Worm (Caenorhabditis elegans): ENCODE results near the gene ugt-29.

ugt-29 gene

DNA sequence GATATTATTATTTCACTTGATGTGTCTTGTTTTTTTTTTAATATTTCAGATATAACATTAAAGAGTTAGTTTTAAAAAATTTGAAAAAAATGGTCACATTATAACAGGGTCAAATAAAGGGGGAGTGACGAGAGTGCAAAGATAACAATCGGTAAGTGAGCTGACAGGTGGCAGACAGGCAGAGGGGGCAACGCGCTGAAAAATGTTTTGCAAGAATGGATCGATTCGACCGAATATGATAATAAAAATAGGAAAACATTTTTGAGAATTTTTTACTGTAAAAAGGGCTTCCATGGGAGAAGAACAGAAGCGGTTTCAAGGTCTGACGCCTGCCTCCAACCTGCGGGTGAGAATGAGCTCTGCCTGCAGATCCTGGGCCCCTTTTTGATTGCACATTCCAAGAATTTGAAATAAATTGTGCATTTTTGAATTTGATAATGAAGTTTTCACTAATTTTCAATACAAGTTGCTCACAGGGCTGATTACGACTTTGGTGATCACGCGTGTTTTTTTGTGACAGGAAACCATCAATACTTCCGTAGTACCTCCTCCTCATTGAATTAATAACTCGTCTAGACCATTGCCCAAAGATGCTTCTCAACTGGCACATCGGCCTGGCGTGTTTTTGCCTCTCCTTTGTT, at the start of gene ugt-29, which contains the start of gene srx-5:
Gene ugt-29, minus strand, starts transcription at position 101 of the 641 bp plus-strand sequence.
Gene srx-5, plus strand, starts transcription at position 591 of the 641 bp plus-strand sequence.
- no peak for TF ChIP-seq flh-1 (GFP tag; optimal IDR thresholded peaks at IDR 0.05)
- no peak for TF ChIP-seq mls-2 (tag; optimal IDR thresholded peaks at IDR 0.05)
- no peak for TF ChIP-seq mep-1 (tag; optimal IDR thresholded peaks at IDR 0.05)
- no peak for TF ChIP-seq sptf-1 (tag; optimal IDR thresholded peaks at IDR 0.05)
- TF ChIP-seq zip-8 (tag; optimal IDR thresholded peaks at IDR 0.05) = no peak

DNA sequence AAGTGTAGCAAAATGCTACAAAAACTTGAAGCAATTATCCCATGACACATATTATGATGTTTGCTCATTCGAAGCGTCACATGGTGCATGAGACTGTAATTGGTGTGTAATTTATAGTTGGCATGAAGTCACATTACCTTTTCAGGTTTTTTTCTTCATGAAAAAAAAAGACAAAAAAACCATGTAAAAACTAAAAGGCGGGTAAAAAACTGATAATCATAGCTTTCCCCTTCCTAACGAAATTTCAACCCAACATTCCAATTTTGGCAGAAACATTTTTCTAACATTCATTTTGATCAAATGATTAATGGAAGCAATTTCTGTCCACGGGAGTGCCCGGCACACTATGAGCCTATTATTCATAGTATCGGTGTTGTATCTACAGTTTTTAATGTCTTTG, 48.7 kb upstream of the ugt-29 start, which contains the start of gene sri-4:
Gene sri-4, plus strand, starts transcription at position 301 of the 400 bp plus-strand sequence.
- TF ChIP-seq hlh-1 (tag; optimal IDR thresholded peaks at IDR 0.05) (no peak), tbx-8 (GFP tag; optimal IDR thresholded peaks at IDR 0.05) (no peak), ceh-43 (GFP tag; optimal IDR thresholded peaks at IDR 0.05) (no peak)

DNA sequence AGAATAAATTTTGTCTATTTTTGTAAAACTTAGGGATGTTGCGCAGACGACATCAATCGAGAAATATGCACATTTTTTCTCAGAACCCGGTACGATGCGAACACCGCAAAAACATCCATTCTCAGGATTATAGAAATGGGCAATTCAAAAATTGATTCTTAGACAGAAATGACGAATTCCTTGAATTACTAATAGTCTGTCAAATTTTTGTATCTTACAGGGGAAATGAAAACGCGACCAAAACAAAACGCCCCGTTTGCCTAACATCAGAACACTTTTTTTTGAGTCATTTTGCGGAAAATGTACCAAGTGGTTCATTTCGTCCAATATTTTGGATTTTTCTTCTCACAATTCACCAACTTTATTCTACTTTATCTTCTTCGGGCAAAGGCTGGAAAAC, 44.0 kb upstream of the ugt-29 start, which contains the start of gene str-134:
Gene str-134, plus strand, starts transcription at position 301 of the 400 bp plus-strand sequence.
- no peak for TF ChIP-seq lin-32 (GFP tag; optimal IDR thresholded peaks at IDR 0.05)
- TF ChIP-seq ztf-11 (tag; optimal IDR thresholded peaks at IDR 0.05) = no peak
- no peak for TF ChIP-seq ces-1 (GFP tag; optimal IDR thresholded peaks at IDR 0.05)

DNA sequence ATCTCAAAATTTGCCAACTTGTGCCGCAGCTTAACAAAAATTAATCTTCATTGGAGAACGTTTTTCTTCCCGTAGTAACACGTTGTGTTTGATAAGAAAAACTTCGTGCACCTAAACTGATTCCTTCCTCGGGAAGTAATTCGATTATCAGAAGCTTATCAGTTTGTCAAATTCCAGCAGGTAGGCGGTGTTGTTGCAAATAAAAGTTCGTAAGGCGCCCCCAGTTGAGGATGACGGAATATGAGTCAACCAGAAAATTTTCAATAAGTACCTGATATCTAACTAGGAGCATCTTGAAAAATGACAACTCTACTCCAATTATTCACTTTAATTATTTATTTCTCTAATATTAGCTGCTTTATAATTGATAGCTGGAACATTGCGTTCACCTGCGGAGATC, 42.4 kb upstream of the ugt-29 start, which contains the start of gene C05E4.7:
Gene C05E4.7, plus strand, starts transcription at position 301 of the 400 bp plus-strand sequence.
- TF ChIP-seq mls-2 (tag; optimal IDR thresholded peaks at IDR 0.05) (no peak), mab-5 (tag; optimal IDR thresholded peaks at IDR 0.05) (no peak), hlh-1 (tag; optimal IDR thresholded peaks at IDR 0.05) (no peak), nhr-237 (tag; optimal IDR thresholded peaks at IDR 0.05) (no peak), lin-13 (tag; optimal IDR thresholded peaks at IDR 0.05) (no peak), elt-1 (tag; optimal IDR thresholded peaks at IDR 0.05; ENCODE audit: borderline replicate concordance, insufficient read depth) (no peak), nhr-76 (tag; optimal IDR thresholded peaks at IDR 0.05) (no peak), flh-1 (GFP tag; optimal IDR thresholded peaks at IDR 0.05) (no peak), nhr-12 (tag; optimal IDR thresholded peaks at IDR 0.05) (no peak), ces-1 (GFP tag; optimal IDR thresholded peaks at IDR 0.05) (no peak), drap-1 (GFP tag; optimal IDR thresholded peaks at IDR 0.05) (no peak), unc-120 (tag; optimal IDR thresholded peaks at IDR 0.05; ENCODE audit: poor library complexity, severe bottlenecking) (no peak), unc-39 (tag; optimal IDR thresholded peaks at IDR 0.05) (no peak)

DNA sequence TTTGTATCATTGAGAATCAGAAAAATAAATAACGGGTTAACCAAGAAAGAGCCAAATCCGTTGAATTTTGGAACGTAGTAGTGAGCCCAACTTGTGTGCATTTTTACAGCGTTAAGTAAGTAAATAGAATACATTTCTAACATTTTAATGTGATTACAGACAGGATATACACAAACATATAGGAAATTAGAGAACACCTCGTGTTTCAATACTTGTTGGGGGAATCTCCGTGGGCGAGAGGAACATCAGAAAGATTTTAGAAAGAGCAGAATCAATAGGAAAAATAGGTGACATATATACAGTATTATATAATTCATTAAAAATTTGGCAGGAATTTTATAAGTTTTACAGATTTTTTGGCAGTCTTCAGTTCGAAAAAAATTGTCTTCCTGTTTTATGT, 39.4 kb upstream of the ugt-29 start, which contains the start of gene srj-24:
Gene srj-24, minus strand, starts transcription at position 101 of the 400 bp plus-strand sequence.
- no peak for TF ChIP-seq ztf-11 (tag; optimal IDR thresholded peaks at IDR 0.05)

DNA sequence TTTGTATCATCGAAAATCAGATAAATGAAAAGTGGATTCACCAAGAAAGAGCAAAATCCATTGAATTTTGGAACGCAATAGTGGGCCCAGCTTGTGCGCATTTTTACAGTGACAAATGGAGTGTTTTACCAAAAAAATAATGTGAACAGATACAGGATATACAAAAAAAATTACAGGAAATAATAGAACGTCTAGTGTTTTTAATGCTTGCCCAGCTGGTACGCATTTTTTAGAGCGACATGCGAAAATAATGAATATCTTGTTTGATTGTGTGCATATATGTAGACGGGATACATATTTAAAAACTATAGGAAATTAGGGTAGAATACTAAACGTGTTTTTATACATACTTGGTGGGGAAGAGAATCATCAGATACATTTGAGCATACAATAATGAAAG, 36.8 kb upstream of the ugt-29 start, which contains the start of gene srj-25:
Gene srj-25, minus strand, starts transcription at position 101 of the 400 bp plus-strand sequence.
- no peak for TF ChIP-seq cnd-1 (tag; optimal IDR thresholded peaks at IDR 0.05)

DNA sequence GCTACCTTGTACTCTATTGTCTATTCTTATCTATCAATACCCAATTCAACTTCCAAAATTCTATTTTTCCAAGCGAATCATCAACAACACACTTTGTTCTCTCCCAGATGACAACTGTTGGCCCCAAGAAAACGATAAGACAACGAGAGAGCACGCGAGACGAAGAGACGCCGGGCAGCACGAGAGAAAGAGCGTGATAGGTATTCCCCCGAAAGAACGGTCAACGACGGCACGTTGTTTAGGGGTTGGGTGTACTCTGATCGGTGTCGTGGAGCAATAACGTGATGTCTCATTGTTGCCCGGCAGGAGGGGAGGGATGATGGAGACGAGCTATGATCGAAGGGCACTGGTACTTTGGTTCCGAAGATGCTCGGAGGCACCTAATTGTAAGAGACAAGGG, 31.9 kb upstream of the ugt-29 start:
- TF ChIP-seq tbx-8 (GFP tag; optimal IDR thresholded peaks at IDR 0.05) (no peak), mab-5 (tag; optimal IDR thresholded peaks at IDR 0.05) (no peak), unc-120 (tag; optimal IDR thresholded peaks at IDR 0.05; ENCODE audit: poor library complexity, severe bottlenecking) (peak; percentile 91), mep-1 (tag; optimal IDR thresholded peaks at IDR 0.05) (no peak), drap-1 (GFP tag; optimal IDR thresholded peaks at IDR 0.05) (peak; percentile 11), nhr-2 (tag; optimal IDR thresholded peaks at IDR 0.05) (peak; percentile 89), ceh-83 (GFP tag; optimal IDR thresholded peaks at IDR 0.05) (no peak), nhr-28 (tag; optimal IDR thresholded peaks at IDR 0.05) (no peak), zip-8 (tag; optimal IDR thresholded peaks at IDR 0.05) (no peak), ces-1 (GFP tag; optimal IDR thresholded peaks at IDR 0.05) (no peak), unc-39 (tag; optimal IDR thresholded peaks at IDR 0.05) (no peak), snpc-4 (tag; optimal IDR thresholded peaks at IDR 0.05) (no peak), M03D4.4 (tag; optimal IDR thresholded peaks at IDR 0.05) (peak; percentile 41), sptf-1 (tag; optimal IDR thresholded peaks at IDR 0.05) (no peak), elt-3 (tag; optimal IDR thresholded peaks at IDR 0.05) (no peak), ceh-39 (tag; optimal IDR thresholded peaks at IDR 0.05) (no peak), nhr-76 (tag; optimal IDR thresholded peaks at IDR 0.05) (no peak), sem-2 (GFP tag; optimal IDR thresholded peaks at IDR 0.05) (no peak), unc-62 (GFP tag; optimal IDR thresholded peaks at IDR 0.05) (peak; percentile 87), hlh-1 (tag; optimal IDR thresholded peaks at IDR 0.05) (peak; percentile 98), ceh-43 (GFP tag; optimal IDR thresholded peaks at IDR 0.05) (no peak), elt-1 (tag; optimal IDR thresholded peaks at IDR 0.05; ENCODE audit: borderline replicate concordance, insufficient read depth) (no peak), flh-1 (GFP tag; optimal IDR thresholded peaks at IDR 0.05) (no peak), lin-32 (GFP tag; optimal IDR thresholded peaks at IDR 0.05) (no peak), ham-2 (GFP tag; optimal IDR thresholded peaks at IDR 0.05) (no peak), mls-2 (tag; optimal IDR thresholded peaks at IDR 0.05) (no peak), blmp-1 (tag; optimal IDR thresholded peaks at IDR 0.05) (no peak), nhr-237 (tag; optimal IDR thresholded peaks at IDR 0.05) (no peak), nhr-12 (tag; optimal IDR thresholded peaks at IDR 0.05) (no peak), lsy-2 (tag; optimal IDR thresholded peaks at IDR 0.05) (no peak), cnd-1 (tag; optimal IDR thresholded peaks at IDR 0.05) (no peak), bed-3 (GFP tag; optimal IDR thresholded peaks at IDR 0.05) (no peak)
